Worm (Caenorhabditis elegans) whole organism, late embryonic: ENCODE measurements around the gene C18C4.7.
A peak's percentile ranks its signal among the peaks of the same experiment; 100 is the strongest.

Experiments
- C08G9.2 ChIP-seq: sonication (generic microtip); optimal IDR thresholded peaks from 2 replicates; lab custom pipeline; 2016; ENCODE audit warnings: mild to moderate bottlenecking, missing genetic modification characterization, moderate library complexity, missing compliant biosample characterization
- F13H6.1 ChIP-seq: sonication (generic microtip); optimal IDR thresholded peaks from 2 replicates; lab custom pipeline; 2016; ENCODE audit warnings: missing genetic modification characterization, missing compliant biosample characterization
- K09A11.1 ChIP-seq: sonication (generic microtip); optimal IDR thresholded peaks from 2 replicates; lab custom pipeline; 2017; ENCODE audit warnings: antibody characterized with exemption, mild to moderate bottlenecking, missing genetic modification characterization, missing compliant biosample characterization; ENCODE audit not compliant: insufficient read depth
- T23F11.4 ChIP-seq: fragments of 200-800 bp; sonication (Bioruptor generic); optimal IDR thresholded peaks from 2 replicates; lab custom pipeline; 2018; ENCODE audit warnings: mild to moderate bottlenecking, missing genetic modification characterization, missing compliant biosample characterization
- ahr-1 ChIP-seq: sonication (generic microtip); optimal IDR thresholded peaks from 2 replicates; lab custom pipeline; 2016; ENCODE audit warnings: missing genetic modification characterization, missing compliant biosample characterization
- ama-1 ChIP-seq: fragments of 150-350 bp; optimal IDR thresholded peaks from 2 replicates; lab custom pipeline; 2014
- ceh-14 ChIP-seq: sonication (generic microtip); optimal IDR thresholded peaks from 2 replicates; lab custom pipeline; 2016; ENCODE audit warnings: missing genotype, missing genetic modification characterization, missing compliant biosample characterization
- ceh-31 ChIP-seq: sonication (generic microtip); optimal IDR thresholded peaks from 2 replicates; lab custom pipeline; 2016; ENCODE audit warnings: missing genetic modification characterization, missing compliant biosample characterization
- ceh-45 ChIP-seq: fragments of 200-800 bp; sonication (Bioruptor generic); IDR thresholded peaks from 2 replicates; pipeline ENCODE4 v1.3.6; 2022; ENCODE audit warnings: missing genetic modification reagents, missing genetic modification characterization, missing compliant biosample characterization
- ceh-48 ChIP-seq: sonication (generic microtip); optimal IDR thresholded peaks from 2 replicates; lab custom pipeline; 2016; ENCODE audit warnings: missing genetic modification characterization, inconsistent platforms, missing compliant biosample characterization
- ceh-6 ChIP-seq: fragments of 200-800 bp; sonication (Bioruptor generic); optimal IDR thresholded peaks from 2 replicates; lab custom pipeline; 2018; ENCODE audit warnings: mild to moderate bottlenecking, missing genetic modification characterization, missing compliant biosample characterization
- che-1 ChIP-seq: sonication (generic microtip); optimal IDR thresholded peaks from 2 replicates; lab custom pipeline; 2016; ENCODE audit warnings: mild to moderate bottlenecking, missing genetic modification characterization, missing compliant biosample characterization
- dmd-4 ChIP-seq: sonication (generic microtip); optimal IDR thresholded peaks from 2 replicates; lab custom pipeline; 2016; ENCODE audit warnings: borderline replicate concordance, missing genetic modification characterization, missing compliant biosample characterization
- dve-1 ChIP-seq: sonication (generic microtip); optimal IDR thresholded peaks from 2 replicates; lab custom pipeline; 2017; ENCODE audit warnings: antibody characterized with exemption, mild to moderate bottlenecking, missing genetic modification characterization, missing compliant biosample characterization
- elt-2 ChIP-seq: sonication (generic microtip); optimal IDR thresholded peaks from 2 replicates; lab custom pipeline; 2016; ENCODE audit warnings: missing genetic modification reagents, missing genetic modification characterization, missing compliant biosample characterization
- elt-4 ChIP-seq: sonication (generic microtip); optimal IDR thresholded peaks from 2 replicates; lab custom pipeline; 2016; ENCODE audit warnings: missing genetic modification characterization, missing compliant biosample characterization
- fkh-10 ChIP-seq: fragments of 150-350 bp; optimal IDR thresholded peaks from 2 replicates; lab custom pipeline; 2014; ENCODE audit warnings: missing biosample characterization, missing genetic modification reagents, missing genetic modification characterization
- fkh-6 ChIP-seq: sonication (generic microtip); optimal IDR thresholded peaks from 2 replicates; lab custom pipeline; 2016; ENCODE audit warnings: missing genetic modification characterization, missing compliant biosample characterization
- gmeb-2 ChIP-seq: sonication (generic microtip); optimal IDR thresholded peaks from 2 replicates; lab custom pipeline; 2016; ENCODE audit warnings: missing genetic modification characterization, inconsistent platforms, missing compliant biosample characterization
- hlh-15 ChIP-seq: sonication (generic microtip); optimal IDR thresholded peaks from 2 replicates; lab custom pipeline; 2016; ENCODE audit warnings: missing genetic modification characterization, missing compliant biosample characterization
- hlh-6 ChIP-seq: sonication (generic microtip); optimal IDR thresholded peaks from 2 replicates; lab custom pipeline; 2016; ENCODE audit warnings: missing genotype, missing genetic modification characterization, missing compliant biosample characterization
- hlh-8 ChIP-seq: sonication (generic microtip); optimal IDR thresholded peaks from 2 replicates; lab custom pipeline; 2016; ENCODE audit warnings: missing genotype, missing genetic modification characterization, missing compliant biosample characterization
- lim-6 ChIP-seq: sonication (generic microtip); optimal IDR thresholded peaks from 2 replicates; lab custom pipeline; 2016; ENCODE audit warnings: missing genetic modification characterization, missing compliant biosample characterization
- lin-11 ChIP-seq: fragments of 200-800 bp; sonication (Bioruptor generic); optimal IDR thresholded peaks from 2 replicates; lab custom pipeline; 2018; ENCODE audit warnings: mild to moderate bottlenecking, missing genetic modification characterization, missing compliant biosample characterization
- madf-2 ChIP-seq: sonication (generic microtip); optimal IDR thresholded peaks from 2 replicates; lab custom pipeline; 2017; ENCODE audit warnings: missing genetic modification characterization, missing compliant biosample characterization
- mec-3 ChIP-seq: sonication (generic microtip); optimal IDR thresholded peaks from 2 replicates; lab custom pipeline; 2016; ENCODE audit warnings: borderline replicate concordance, missing genetic modification characterization, missing compliant biosample characterization
- nfya-1 ChIP-seq: sonication (generic microtip); optimal IDR thresholded peaks from 2 replicates; lab custom pipeline; 2017; ENCODE audit warnings: missing genetic modification characterization, mild to moderate bottlenecking, missing compliant biosample characterization, antibody characterized with exemption, moderate library complexity
- npax-4 ChIP-seq: sonication (generic microtip); optimal IDR thresholded peaks from 2 replicates; lab custom pipeline; 2016; ENCODE audit warnings: missing genetic modification characterization, missing compliant biosample characterization
- odd-2 ChIP-seq: sonication (generic microtip); optimal IDR thresholded peaks from 2 replicates; lab custom pipeline; 2017; ENCODE audit warnings: antibody characterized with exemption, mild to moderate bottlenecking, missing genetic modification characterization, missing compliant biosample characterization
- pag-3 ChIP-seq: sonication (generic microtip); optimal IDR thresholded peaks from 2 replicates; lab custom pipeline; 2016; ENCODE audit warnings: missing compliant biosample characterization, missing genetic modification characterization, borderline replicate concordance
- pax-1 ChIP-seq: fragments of 150-350 bp; optimal IDR thresholded peaks from 2 replicates; lab custom pipeline; 2014; ENCODE audit warnings: missing biosample characterization, missing genetic modification characterization
- pqm-1 ChIP-seq: sonication (generic microtip); optimal IDR thresholded peaks from 2 replicates; lab custom pipeline; 2016; ENCODE audit warnings: missing genetic modification characterization, missing compliant biosample characterization
- ref-2 ChIP-seq: sonication (generic microtip); optimal IDR thresholded peaks from 2 replicates; lab custom pipeline; 2016; ENCODE audit warnings: missing genetic modification characterization, missing compliant biosample characterization
- sox-2 ChIP-seq: fragments of 200-800 bp; sonication (Bioruptor generic); IDR thresholded peaks from 2 replicates; pipeline ENCODE4 v1.3.6; 2022; ENCODE audit warnings: missing genetic modification reagents, missing genetic modification characterization, missing compliant biosample characterization
- sox-4 ChIP-seq: sonication (generic microtip); optimal IDR thresholded peaks from 2 replicates; lab custom pipeline; 2017; ENCODE audit warnings: mild to moderate bottlenecking, missing genetic modification characterization, inconsistent platforms, missing compliant biosample characterization
- syd-9 ChIP-seq: sonication (generic microtip); optimal IDR thresholded peaks from 2 replicates; lab custom pipeline; 2016; ENCODE audit warnings: mild to moderate bottlenecking, missing genetic modification characterization, moderate library complexity, missing compliant biosample characterization
- tbx-2 ChIP-seq: sonication (generic microtip); optimal IDR thresholded peaks from 2 replicates; lab custom pipeline; 2016; ENCODE audit warnings: missing genetic modification characterization, missing compliant biosample characterization
- tbx-7 ChIP-seq: sonication (generic microtip); optimal IDR thresholded peaks from 2 replicates; lab custom pipeline; 2016; ENCODE audit warnings: missing genotype, missing genetic modification characterization, missing compliant biosample characterization
- ttx-3 ChIP-seq: sonication (generic microtip); optimal IDR thresholded peaks from 2 replicates; lab custom pipeline; 2016; ENCODE audit warnings: missing genetic modification reagents, missing genetic modification characterization, missing compliant biosample characterization
- unc-3 ChIP-seq, 2 experiments: fragments of 200-800 bp in 1 of 2; sonication (Bioruptor generic) in 1 of 2; sonication (generic microtip) in 1 of 2; conservative IDR thresholded peaks in 1 of 2; optimal IDR thresholded peaks in 1 of 2; 2 replicates each; pipeline versions ENCODE4 v1.3.6 to Lab custom; 2016 to 2022; ENCODE audit warnings: missing compliant biosample characterization in 2 of 2, missing genetic modification characterization in 2 of 2, missing genetic modification reagents in 1 of 2
- zip-5 ChIP-seq: sonication (generic microtip); optimal IDR thresholded peaks from 2 replicates; lab custom pipeline; 2016; ENCODE audit warnings: missing genetic modification characterization, missing compliant biosample characterization

Gene C18C4.7

ce11 chrV:5580517-5580916 is 13.5 kb upstream of the C18C4.7 start (continued):
- TF ChIP-seq fkh-6: no peak
- no peak for TF ChIP-seq che-1
- TF ChIP-seq tbx-2 (tag; lab: Kevin White, UChicago): peak; percentile 31
- no peak for TF ChIP-seq madf-2 (tag; lab: Kevin White, UChicago)
- no peak for TF ChIP-seq hlh-6 (tag; lab: Kevin White, UChicago)
- no peak for TF ChIP-seq zip-5 (tag; lab: Kevin White, UChicago)
- TF ChIP-seq syd-9 (tag; lab: Kevin White, UChicago): no peak
- TF ChIP-seq lin-11 (tag; lab: Kevin White, UChicago): no peak
- TF ChIP-seq pqm-1 (tag; lab: Kevin White, UChicago): no peak
- no peak for TF ChIP-seq fkh-10
- TF ChIP-seq ceh-48 (tag; lab: Kevin White, UChicago): peak; percentile 80
- no peak for TF ChIP-seq tbx-7
- no peak for TF ChIP-seq ceh-6 (GFP tag; lab: Kevin White, UChicago)
- no peak for TF ChIP-seq odd-2 (tag; lab: Kevin White, UChicago)
- TF ChIP-seq mec-3 (tag; lab: Kevin White, UChicago): no peak
- no peak for TF ChIP-seq elt-2 (tag; lab: Kevin White, UChicago)
- TF ChIP-seq npax-4 (tag; lab: Kevin White, UChicago): no peak
- peak; percentile 21 for TF ChIP-seq pax-1 (tag; lab: Kevin White, UChicago)
- TF ChIP-seq dmd-4 (tag; lab: Kevin White, UChicago): no peak
- TF ChIP-seq hlh-15 (tag; lab: Kevin White, UChicago): no peak
- peak; percentile 6 for TF ChIP-seq ref-2 (tag; lab: Kevin White, UChicago)
- TF ChIP-seq T23F11.4 (GFP tag; lab: Kevin White, UChicago): no peak
- TF ChIP-seq gmeb-2 (tag; lab: Kevin White, UChicago): no peak
- no peak for TF ChIP-seq hlh-8 (tag; lab: Kevin White, UChicago)
- TF ChIP-seq F13H6.1 (tag; lab: Kevin White, UChicago): no peak
- no peak for TF ChIP-seq sox-4
- no peak for TF ChIP-seq ahr-1 (tag; lab: Kevin White, UChicago)
- TF ChIP-seq nfya-1 (tag; lab: Kevin White, UChicago): peak; percentile 87
- TF ChIP-seq pag-3: no peak
- TF ChIP-seq elt-4 (tag; lab: Kevin White, UChicago): no peak
- no peak for TF ChIP-seq ama-1
- no peak for TF ChIP-seq ttx-3 (tag; lab: Kevin White, UChicago)
- peak; percentile 40; the same call in 1 of the 2 replicates for TF ChIP-seq sox-2 (GFP tag; lab: Robert Waterston, UW)
- TF ChIP-seq ceh-14: no peak
- TF ChIP-seq C08G9.2 (tag; lab: Kevin White, UChicago): no peak
- TF ChIP-seq, all 69 proteins: peak for 11

- no peak for TF ChIP-seq lim-6 (tag; lab: Kevin White, UChicago)
- TF ChIP-seq K09A11.1 (tag; lab: Kevin White, UChicago): no peak
- TF ChIP-seq ceh-31 (tag; lab: Kevin White, UChicago): no peak
- no peak for TF ChIP-seq gmeb-2 (tag; lab: Kevin White, UChicago)
- no peak for TF ChIP-seq elt-4 (tag; lab: Kevin White, UChicago)
These were observed 12.6 kb upstream of the C18C4.7 start for ce11 chrV:5579666-5580065.

DNA sequence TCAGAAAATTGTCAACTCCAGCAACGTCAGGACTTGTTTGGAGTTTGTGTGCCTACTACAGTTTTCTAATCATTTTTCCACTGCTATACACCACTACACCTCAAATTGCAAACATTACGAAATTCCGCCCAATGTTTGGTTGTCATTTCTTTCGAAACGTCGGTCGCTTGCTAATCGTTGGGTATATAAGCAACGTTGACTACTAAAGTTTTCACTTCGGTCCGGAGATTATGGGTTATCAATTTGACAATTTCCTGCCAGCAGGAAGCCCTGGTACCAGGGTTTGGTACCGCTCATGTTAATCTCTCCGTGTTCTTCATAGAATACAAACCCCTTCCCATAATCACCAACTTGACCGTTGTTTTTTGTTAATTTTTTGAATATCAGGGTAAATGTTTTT is 9.0 kb upstream of the C18C4.7 start:
- peak; percentile 77 for TF ChIP-seq dve-1 (tag; lab: Kevin White, UChicago)
- TF ChIP-seq gmeb-2 (tag; lab: Kevin White, UChicago): peak; percentile 20
- no peak for TF ChIP-seq ceh-45 (GFP tag; lab: Robert Waterston, UW)
- TF ChIP-seq elt-4 (tag; lab: Kevin White, UChicago): no peak
- no peak for TF ChIP-seq unc-3 (GFP tag; conservative IDR thresholded peaks at IDR 0.05; lab: Robert Waterston, UW)
- no peak for TF ChIP-seq unc-3 (tag; optimal IDR thresholded peaks at IDR 0.05; lab: Kevin White, UChicago)
